Worm (Caenorhabditis elegans): ENCODE results near the gene nhr-7.

ce11 chrIV:11288965-11289364 lies 17.8 kb upstream of the nhr-7 start:
- no peak for TF ChIP-seq him-1 (tag; optimal IDR thresholded peaks at IDR 0.05)
- no peak for TF ChIP-seq dao-5 (tag; optimal IDR thresholded peaks at IDR 0.05)
- TF ChIP-seq W03F9.2 (tag; optimal IDR thresholded peaks at IDR 0.05) = no peak
